Fruit fly (Drosophila melanogaster) whole organism, wandering third instar larva: ENCODE data around the gene CG7953.
A peak's percentile ranks its signal among the peaks of the same experiment; 100 is the strongest.

Source experiments
- Abd-B ChIP-seq: fragments of >200 bp; optimal IDR thresholded peaks from 2 replicates; lab custom pipeline; 2017; ENCODE audit warnings: missing biosample characterization, missing genetic modification characterization
- Hr78 ChIP-seq: fragments of >200 bp; optimal IDR thresholded peaks from 2 replicates; lab custom pipeline; 2017; ENCODE audit warnings: missing biosample characterization, missing genetic modification characterization
- Hr83 ChIP-seq: fragments of 200-300 bp; sonication (Bioruptor generic); optimal IDR thresholded peaks from 2 replicates; lab custom pipeline; 2016; ENCODE audit warnings: missing biosample characterization, mild to moderate bottlenecking, missing genetic modification characterization, moderate library complexity; ENCODE audit not compliant: poor library complexity, severe bottlenecking
- Myc ChIP-seq: fragments of >200 bp; optimal IDR thresholded peaks from 2 replicates; lab custom pipeline; 2017
- br ChIP-seq: fragments of 200-800 bp; sonication (Bioruptor generic); optimal IDR thresholded peaks from 2 replicates; lab custom pipeline; 2016; ENCODE audit warnings: missing biosample characterization, missing genetic modification characterization
- pan ChIP-seq: fragments of >200 bp; optimal IDR thresholded peaks from 2 replicates; lab custom pipeline; 2017
- tai ChIP-seq: sonication (Bioruptor generic); optimal IDR thresholded peaks from 2 replicates; lab custom pipeline; 2016; ENCODE audit warnings: missing biosample characterization, missing genetic modification characterization
- usp ChIP-seq: fragments of >200 bp; optimal IDR thresholded peaks from 2 replicates; lab custom pipeline; 2017; ENCODE audit warnings: missing biosample characterization, missing genetic modification characterization

DNA sequence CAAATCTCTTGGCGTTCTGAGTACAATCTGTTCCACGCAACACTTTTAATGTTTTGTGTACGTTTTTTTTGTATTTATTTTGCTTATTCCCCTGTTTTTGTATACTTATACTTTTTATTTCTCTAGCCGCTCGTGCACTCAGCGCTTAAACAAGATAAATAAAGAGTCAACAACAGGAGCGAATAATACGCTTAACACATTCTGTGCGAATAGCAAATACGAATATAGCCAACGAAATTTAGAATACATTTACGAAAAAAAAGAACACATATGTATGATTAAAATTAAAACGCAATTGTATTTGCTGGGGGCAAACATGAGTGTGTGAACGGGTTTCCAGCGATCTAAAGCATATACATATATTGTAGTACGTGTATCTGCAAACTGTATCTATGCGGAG lies 34.2 kb downstream of the CG7953 start:
- TF ChIP-seq Myc (lab: Kevin White, UChicago) (no peak), Hr83 (peak; percentile 79), tai (GFP tag; lab: Kevin White, UChicago) (peak; percentile 54), usp (no peak), Abd-B (no peak), br (peak; percentile 29), pan (no peak), Hr78 (GFP tag; lab: Kevin White, UChicago) (no peak)
